Worm (Caenorhabditis elegans): ENCODE results near the gene grl-30.

ce11 chrV:3535260-3535659 is 20.8 kb upstream of the grl-30 start, which contains the start of gene nhr-221:
- TF ChIP-seq ets-7 (tag; optimal IDR thresholded peaks at IDR 0.05) = no peak
- no peak for TF ChIP-seq tra-4 (tag; optimal IDR thresholded peaks at IDR 0.05)
- TF ChIP-seq hmbx-1 (tag; optimal IDR thresholded peaks at IDR 0.05) = no peak
- TF ChIP-seq scrt-1 (GFP tag; IDR thresholded peaks at IDR 0.05) = no peak
- TF ChIP-seq tbx-11 (GFP tag; IDR thresholded peaks at IDR 0.05) = no peak
- TF ChIP-seq ama-1 (optimal IDR thresholded peaks at IDR 0.05) = no peak
